Fruit fly (Drosophila melanogaster): ENCODE measurements around the gene Prosalpha4.

The Prosalpha4 gene

DNA sequence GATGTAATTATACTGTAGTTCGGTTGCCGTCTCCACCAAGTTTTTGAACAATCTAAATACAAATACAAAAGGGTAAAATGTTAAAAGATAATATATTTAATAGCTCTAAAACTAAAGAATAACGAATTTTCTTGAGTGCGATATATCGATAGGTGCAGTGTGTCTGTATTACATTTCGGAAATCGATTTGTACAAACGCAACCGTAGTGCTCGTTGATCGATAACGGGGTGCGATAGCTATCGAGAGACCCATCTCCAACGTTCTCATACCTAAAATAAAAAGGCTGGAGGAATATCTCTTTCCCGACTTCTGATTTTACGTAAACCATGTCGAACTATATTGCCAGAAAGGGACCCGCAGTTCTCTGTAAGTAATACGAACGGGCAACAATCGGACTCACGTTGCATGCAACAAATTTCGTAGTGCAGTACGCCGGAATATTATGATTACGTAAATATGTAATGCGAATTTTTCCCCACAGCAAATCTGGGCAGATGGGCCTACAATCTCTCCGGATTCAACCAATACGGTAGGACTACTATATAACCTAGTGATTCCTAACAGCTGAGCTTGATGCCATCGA, 10.1 kb downstream of the Prosalpha4 start, which contains the start of gene UQCR-14 (continued):
- TF ChIP-seq Dip3 (GFP tag; optimal IDR thresholded peaks at IDR 0.05): no peak
- TF ChIP-seq mirr (GFP tag; optimal IDR thresholded peaks at IDR 0.05): peak; percentile 36
- TF ChIP-seq sens (GFP tag): peak; percentile 90
- peak; percentile 28 for TF ChIP-seq Sin3A (optimal IDR thresholded peaks at IDR 0.05)
- TF ChIP-seq Mes4 (GFP tag; optimal IDR thresholded peaks at IDR 0.05): no peak
- no peak for TF ChIP-seq ac (GFP tag; optimal IDR thresholded peaks at IDR 0.05)
- peak; percentile 25; the same call in 1 of the 2 replicates for TF ChIP-seq al (GFP tag; IDR thresholded peaks at IDR 0.05)
- TF ChIP-seq CG31224 (GFP tag; IDR thresholded peaks at IDR 0.05): 0 out of 2 replicates have a peak, but pooled peaks have one; percentile 16
- TF ChIP-seq CG11093 (GFP tag; IDR thresholded peaks at IDR 0.05): no peak
- no peak for TF ChIP-seq Nf-YA (GFP tag; IDR thresholded peaks at IDR 0.05)
- TF ChIP-seq B-H1 (GFP tag; IDR thresholded peaks at IDR 0.05): no peak
- TF ChIP-seq Gsc (GFP tag; IDR thresholded peaks at IDR 0.05): no peak
- TF ChIP-seq vvl (GFP tag; IDR thresholded peaks at IDR 0.05): peak; percentile 39
- no peak for TF ChIP-seq pan (optimal IDR thresholded peaks at IDR 0.05)
- peak in 1 of 2 experiments; percentile 8 for TF ChIP-seq pan (GFP tag; optimal IDR thresholded peaks at IDR 0.05 in 1 of 2, IDR thresholded peaks at IDR 0.05 in 1 of 2)
- TF ChIP-seq Max (GFP tag; optimal IDR thresholded peaks at IDR 0.05): peak; percentile 7
- no peak for TF ChIP-seq CG6765 (GFP tag; optimal IDR thresholded peaks at IDR 0.05)
- peak; percentile 96 for TF ChIP-seq vnd (GFP tag; IDR thresholded peaks at IDR 0.05; ENCODE audit: partially characterized antibody)
- TF ChIP-seq zen2 (GFP tag; IDR thresholded peaks at IDR 0.05; ENCODE audit: partially characterized antibody): peak; percentile 91; the same call in 2 of the 3 replicates
- TF ChIP-seq CG43689 (GFP tag; IDR thresholded peaks at IDR 0.05): no peak
- TF ChIP-seq chif (GFP tag; optimal IDR thresholded peaks at IDR 0.05): no peak
- TF ChIP-seq Ptx1 (GFP tag; IDR thresholded peaks at IDR 0.05): no peak
- 0 out of 2 replicates have a peak, but pooled peaks have one; percentile 27 for TF ChIP-seq ranshi (GFP tag; IDR thresholded peaks at IDR 0.05)
- TF ChIP-seq pzg (GFP tag; optimal IDR thresholded peaks at IDR 0.05): peak; percentile 94
- no peak for TF ChIP-seq ap (GFP tag; IDR thresholded peaks at IDR 0.05)
- peak; percentile 10 for TF ChIP-seq CG15269 (tag; optimal IDR thresholded peaks at IDR 0.05)
- TF ChIP-seq aop (GFP tag; IDR thresholded peaks at IDR 0.05): no peak
- TF ChIP-seq CG1233 (GFP tag; optimal IDR thresholded peaks at IDR 0.05): no peak
- no peak for TF ChIP-seq tio (GFP tag; optimal IDR thresholded peaks at IDR 0.05)
- peak; percentile 94 for TF ChIP-seq Dll (GFP tag; IDR thresholded peaks at IDR 0.05; ENCODE audit: partially characterized antibody)
- TF ChIP-seq CG17612 (GFP tag; IDR thresholded peaks at IDR 0.05): no peak
- TF ChIP-seq Dip2 (GFP tag; IDR thresholded peaks at IDR 0.05): no peak
- no peak for TF ChIP-seq CG14050 (GFP tag; IDR thresholded peaks at IDR 0.05)
- no peak for TF ChIP-seq sens-2 (GFP tag; IDR thresholded peaks at IDR 0.05)
- TF ChIP-seq CG12744 (GFP tag; optimal IDR thresholded peaks at IDR 0.05): no peak
- no peak for TF ChIP-seq CG1792 (GFP tag; optimal IDR thresholded peaks at IDR 0.05)
- TF ChIP-seq CG8281 (tag; optimal IDR thresholded peaks at IDR 0.05): no peak
- no peak for TF ChIP-seq CG9609 (GFP tag; optimal IDR thresholded peaks at IDR 0.05)
- TF ChIP-seq CG11085 (GFP tag; IDR thresholded peaks at IDR 0.05): no peak
- TF ChIP-seq yki (optimal IDR thresholded peaks at IDR 0.05): no peak
- TF ChIP-seq unc-4 (GFP tag; IDR thresholded peaks at IDR 0.05; ENCODE audit: partially characterized antibody): peak; percentile 98
- TF ChIP-seq CG32532 (GFP tag; IDR thresholded peaks at IDR 0.05): peak; percentile 53
- peak; percentile 19; the same call in 1 of the 2 replicates for TF ChIP-seq onecut (GFP tag; IDR thresholded peaks at IDR 0.05)
- no peak for TF ChIP-seq so (GFP tag; IDR thresholded peaks at IDR 0.05)
- peak; percentile 28 for TF ChIP-seq CoRest (tag; optimal IDR thresholded peaks at IDR 0.05)
- TF ChIP-seq sqz (GFP tag; optimal IDR thresholded peaks at IDR 0.05): no peak
- no peak for TF ChIP-seq CG16863 (GFP tag; optimal IDR thresholded peaks at IDR 0.05)
- TF ChIP-seq tap (tag; optimal IDR thresholded peaks at IDR 0.05): no peak
- TF ChIP-seq Eip74EF (GFP tag; optimal IDR thresholded peaks at IDR 0.05): no peak
- no peak for TF ChIP-seq CG4730 (GFP tag; IDR thresholded peaks at IDR 0.05)
- no peak for TF ChIP-seq CG8765 (GFP tag; IDR thresholded peaks at IDR 0.05)
- TF ChIP-seq CG6689 (GFP tag; IDR thresholded peaks at IDR 0.05): no peak
